Worm (Caenorhabditis elegans) whole organism, young adult: ENCODE measurements around the gene C05C12.5.
A peak's percentile ranks its signal among the peaks of the same experiment; 100 is the strongest.

Experiments
- akir-1 ChIP-seq: fragments of 200-800 bp; sonication (Bioruptor generic); optimal IDR thresholded peaks from 2 replicates; lab custom pipeline; 2018; ENCODE audit warnings: mild to moderate bottlenecking, missing genetic modification characterization, moderate library complexity, missing compliant biosample characterization
- aptf-3 ChIP-seq: fragments of 200-800 bp; sonication (Bioruptor generic); IDR thresholded peaks from 2 replicates; pipeline ENCODE4 v1.3.6; 2022; ENCODE audit warnings: missing genetic modification characterization, missing compliant biosample characterization
- mcd-1 ChIP-seq: fragments of 200-800 bp; sonication (Bioruptor generic); IDR thresholded peaks from 2 replicates; pipeline ENCODE4 v1.3.6; 2022; ENCODE audit warnings: missing genetic modification reagents, missing genetic modification characterization, missing compliant biosample characterization
- nfya-1 ChIP-seq: sonication (generic microtip); optimal IDR thresholded peaks from 2 replicates; lab custom pipeline; 2017; ENCODE audit warnings: antibody characterized with exemption, missing compliant biosample characterization, missing genetic modification characterization, borderline replicate concordance; ENCODE audit not compliant: insufficient read depth
- nhr-80 ChIP-seq: sonication (generic microtip); optimal IDR thresholded peaks from 2 replicates; lab custom pipeline; 2016; ENCODE audit warnings: missing genetic modification characterization, missing compliant biosample characterization

- TF ChIP-seq mcd-1 (GFP tag; lab: Robert Waterston, UW) (no peak), akir-1 (GFP tag; lab: Kevin White, UChicago) (no peak), nhr-80 (peak; percentile 18), aptf-3 (no peak), nfya-1 (no peak)
These were observed 45.6 kb upstream of the C05C12.5 start, which contains the start of gene B0035.13 for ce11 chrIV:11306548-11306947.
